Worm (Caenorhabditis elegans) whole organism, L2 larva: Measurements from ENCODE around the gene F34H10.5.

Experiments
- F13H6.1 ChIP-seq: sonication (generic microtip); optimal IDR thresholded peaks from 2 replicates; lab custom pipeline; 2016; ENCODE audit warnings: missing genetic modification characterization, missing compliant biosample characterization
- R02D3.7 ChIP-seq: fragments of 150-350 bp; optimal IDR thresholded peaks from 2 replicates; lab custom pipeline; 2014; ENCODE audit warnings: missing biosample characterization, missing genetic modification characterization
- alr-1 ChIP-seq: fragments of 150-350 bp; optimal IDR thresholded peaks from 2 replicates; lab custom pipeline; 2014; ENCODE audit warnings: missing biosample characterization, missing genetic modification characterization
- ama-1 ChIP-seq: fragments of 150-350 bp; optimal IDR thresholded peaks from 2 replicates; lab custom pipeline; 2018; ENCODE audit warnings: inconsistent platforms
- elt-3 ChIP-seq: sonication (generic microtip); optimal IDR thresholded peaks from 2 replicates; lab custom pipeline; 2017; ENCODE audit warnings: missing biosample characterization, missing genetic modification characterization
- fos-1 ChIP-seq: fragments of 150-350 bp; optimal IDR thresholded peaks from 2 replicates; lab custom pipeline; 2014; ENCODE audit warnings: missing biosample characterization, missing genetic modification characterization
- lsy-2 ChIP-seq, 2 experiments: fragments of 150-350 bp in 1 of 2; sonication (generic microtip) in 1 of 2; optimal IDR thresholded peaks; 2 replicates each; lab custom pipeline; 2014 to 2017; ENCODE audit warnings: missing biosample characterization in 2 of 2, missing genetic modification characterization in 2 of 2
- nhr-77 ChIP-seq: fragments of 150-350 bp; optimal IDR thresholded peaks from 2 replicates; lab custom pipeline; 2014; ENCODE audit warnings: missing biosample characterization, missing genetic modification characterization
- unc-62 ChIP-seq: fragments of 150-350 bp; optimal IDR thresholded peaks from 2 replicates; lab custom pipeline; 2014; ENCODE audit warnings: missing biosample characterization, missing genetic modification reagents, missing genetic modification characterization
- ztf-11 ChIP-seq: sonication (generic microtip); optimal IDR thresholded peaks from 2 replicates; lab custom pipeline; 2017; ENCODE audit warnings: missing biosample characterization, missing genetic modification characterization
- ztf-4 ChIP-seq: fragments of 150-350 bp; optimal IDR thresholded peaks from 2 replicates; lab custom pipeline; 2014; ENCODE audit warnings: missing biosample characterization, missing genetic modification characterization

DNA sequence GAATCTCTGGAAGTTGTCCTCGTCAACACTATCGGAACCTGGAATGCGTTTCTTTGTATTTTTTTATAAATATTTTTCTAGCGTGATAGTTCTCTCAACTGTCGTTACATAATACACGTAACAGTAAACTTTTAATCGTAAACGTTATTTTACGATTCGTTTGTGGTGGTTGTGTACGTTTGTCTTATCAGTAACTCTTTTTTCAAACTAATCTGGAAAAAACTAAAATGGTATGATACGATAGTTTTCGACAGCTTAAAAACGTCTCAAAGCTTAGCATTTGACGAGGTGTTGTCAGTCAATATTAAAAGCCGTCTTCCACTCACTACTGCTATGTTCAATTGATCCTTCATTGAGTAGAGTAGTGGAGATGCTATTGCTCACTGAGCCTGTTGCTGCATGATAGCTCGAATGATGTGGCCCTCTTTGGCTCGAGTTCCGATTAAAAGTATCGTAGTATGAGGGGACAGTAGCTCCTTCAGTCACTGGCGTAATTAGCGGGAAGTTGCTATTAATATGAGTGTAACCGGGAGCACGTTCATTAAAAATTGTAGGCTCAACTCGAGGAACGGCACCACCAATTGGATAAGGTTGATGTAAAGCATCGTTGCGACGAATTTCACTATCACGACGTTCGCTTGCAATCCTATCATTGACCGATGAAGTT is 41.4 kb downstream of the F34H10.5 start:
- no peak for TF ChIP-seq unc-62 (GFP tag; lab: Kevin White, UChicago)
- no peak for TF ChIP-seq ztf-11
- no peak for TF ChIP-seq elt-3 (tag; lab: Kevin White, UChicago)
- no peak for TF ChIP-seq F13H6.1 (tag; lab: Kevin White, UChicago)
- no peak for TF ChIP-seq alr-1 (tag; lab: Kevin White, UChicago)
- TF ChIP-seq R02D3.7 (tag; lab: Kevin White, UChicago): no peak
- no peak for TF ChIP-seq lsy-2 (tag; optimal IDR thresholded peaks at IDR 0.05; lab: Kevin White, UChicago)
- TF ChIP-seq ama-1 (lab: Kevin White, UChicago): no peak
- TF ChIP-seq ztf-4 (tag; lab: Kevin White, UChicago): no peak
- no peak for TF ChIP-seq nhr-77 (tag; lab: Kevin White, UChicago)
- TF ChIP-seq fos-1: no peak
